Fruit fly (Drosophila melanogaster) S2 (cell line): ENCODE data around the gene CG6656.

Experiments used
- CG8478 ChIP-seq: fragments of >200 bp; optimal IDR thresholded peaks from 2 replicates; lab custom pipeline; 2018
- CTCF ChIP-seq, 2 experiments: fragments of >200 bp; optimal IDR thresholded peaks; 2 replicates each; lab custom pipeline; 2018

dm6 chr3R:21845165-21845564 is 29.9 kb upstream of the CG6656 start, which contains the start of gene Gr93c:
- TF ChIP-seq CTCF (optimal IDR thresholded peaks at IDR 0.05; lab: Kevin White, UChicago) (no peak), CG8478 (lab: Kevin White, UChicago) (no peak)
